Fruit fly (Drosophila melanogaster) S2 (cell line): ENCODE data around the gene CG40485.

Experiments
- CG8478 ChIP-seq: fragments of >200 bp; optimal IDR thresholded peaks from 2 replicates; lab custom pipeline; 2018
- CTCF ChIP-seq, 2 experiments: fragments of >200 bp; optimal IDR thresholded peaks; 2 replicates each; lab custom pipeline; 2018

Gene CG40485

dm6 chrX:22962260-22962659 lies at the start of gene CG40485:
CG40485 (minus strand) TSS chrX:22962360.
- TF ChIP-seq CTCF (optimal IDR thresholded peaks at IDR 0.05; lab: Kevin White, UChicago), result no peak
- TF ChIP-seq CG8478 (lab: Kevin White, UChicago), result no peak

- TF ChIP-seq CTCF (optimal IDR thresholded peaks at IDR 0.05; lab: Kevin White, UChicago), result no peak
- no peak for TF ChIP-seq CG8478 (lab: Kevin White, UChicago)
Measured at dm6 chrX:23011859-23012258, 49.7 kb upstream of the CG40485 start.

dm6 chrX:23011203-23011602 lies 49.0 kb upstream of the CG40485 start, which contains the start of gene FucTC:
FucTC (minus strand) TSS chrX:23011303.
- no peak for TF ChIP-seq CG8478 (lab: Kevin White, UChicago)
- TF ChIP-seq CTCF (optimal IDR thresholded peaks at IDR 0.05; lab: Kevin White, UChicago), result no peak

dm6 chrX:23010651-23011050 lies 48.5 kb upstream of the CG40485 start:
- TF ChIP-seq CG8478 (lab: Kevin White, UChicago) (no peak), CTCF (optimal IDR thresholded peaks at IDR 0.05; lab: Kevin White, UChicago) (no peak)

- TF ChIP-seq CG8478 (lab: Kevin White, UChicago) (no peak), CTCF (optimal IDR thresholded peaks at IDR 0.05; lab: Kevin White, UChicago) (no peak)
Measured at dm6 chrX:23007399-23007798, 45.2 kb upstream of the CG40485 start.

DNA sequence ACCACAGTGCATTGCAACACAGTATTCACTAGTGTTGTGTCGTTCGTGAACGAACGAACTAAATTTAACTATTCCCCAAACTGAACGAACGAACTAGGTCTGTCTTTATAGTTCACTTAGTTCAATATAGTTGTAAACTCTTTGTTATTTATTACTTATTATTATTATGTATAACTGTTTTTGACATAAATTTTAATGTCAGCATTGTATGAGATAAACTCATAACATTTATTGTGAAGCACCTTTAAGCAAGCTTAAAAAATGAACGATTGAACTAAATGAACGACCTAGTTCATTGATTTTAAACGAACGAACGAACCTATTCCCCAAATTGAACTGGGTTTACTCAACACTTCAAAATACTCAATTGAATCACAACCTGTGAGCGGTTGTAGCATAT lies 44.8 kb upstream of the CG40485 start:
- TF ChIP-seq CG8478 (lab: Kevin White, UChicago), result no peak
- no peak for TF ChIP-seq CTCF (optimal IDR thresholded peaks at IDR 0.05; lab: Kevin White, UChicago)

- no peak for TF ChIP-seq CG8478 (lab: Kevin White, UChicago)
- no peak for TF ChIP-seq CTCF (optimal IDR thresholded peaks at IDR 0.05; lab: Kevin White, UChicago)
Measured at dm6 chrX:23004598-23005469, 42.7 kb upstream of the CG40485 start, which contains the start of the genes stnA and stnB. stnA (minus strand) TSS chrX:23004648. stnB (minus strand) TSS chrX:23004648.

dm6 chrX:22981508-22981907 lies 19.3 kb upstream of the CG40485 start:
- TF ChIP-seq CG8478 (lab: Kevin White, UChicago), result no peak

DNA sequence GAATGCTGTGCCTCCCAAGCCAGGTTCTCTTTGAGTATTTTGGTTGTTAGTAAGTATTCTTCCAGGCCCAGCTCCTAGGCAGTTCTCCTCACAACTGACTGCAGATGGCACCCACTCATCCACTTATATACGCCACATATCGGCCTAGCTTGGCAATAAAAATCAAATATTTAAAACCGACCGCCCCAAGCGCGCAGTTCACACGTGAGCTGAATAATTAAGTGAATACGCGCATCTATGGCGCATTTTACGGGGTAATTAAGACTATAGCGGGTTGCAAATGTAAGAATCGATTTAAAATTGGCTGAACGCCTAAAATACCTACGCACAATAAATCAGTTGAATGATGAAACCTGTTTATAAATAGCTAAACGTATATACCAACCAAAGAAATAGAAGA lies 2.2 kb downstream of the CG40485 start, which contains the start of gene CG40486:
Gene CG40486 (minus strand): TSS at position 101 of the 400 bp plus-strand sequence.
- no peak for TF ChIP-seq CG8478 (lab: Kevin White, UChicago)

dm6 chrX:22945021-22945420 lies 17.1 kb downstream of the CG40485 start, which contains the start of gene Cnep1r1:
Cnep1r1 (plus strand) TSS chrX:22945321.
- no peak for TF ChIP-seq CTCF (optimal IDR thresholded peaks at IDR 0.05; lab: Kevin White, UChicago)
- TF ChIP-seq CG8478 (lab: Kevin White, UChicago), result no peak

DNA sequence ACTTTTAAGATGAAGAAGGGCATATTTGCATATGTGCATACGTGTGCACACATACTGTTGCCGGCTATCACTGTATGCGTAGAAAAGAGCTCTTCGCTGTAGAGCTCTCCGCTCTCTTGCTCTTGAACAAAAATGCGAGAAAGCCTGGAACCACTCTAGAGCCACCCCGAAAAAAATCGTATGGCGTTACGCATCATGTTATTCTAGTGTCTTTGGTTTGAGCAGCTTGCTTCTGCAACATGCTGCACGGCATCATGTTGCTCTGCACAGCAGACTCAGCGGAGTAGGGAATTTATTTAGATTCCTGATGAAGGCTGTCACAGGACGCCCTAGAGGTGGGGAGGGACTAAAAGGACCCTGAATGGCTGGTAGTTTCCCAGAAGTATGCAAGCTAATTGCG lies 44.3 kb downstream of the CG40485 start:
- TF ChIP-seq CTCF (optimal IDR thresholded peaks at IDR 0.05; lab: Kevin White, UChicago) (no peak), CG8478 (lab: Kevin White, UChicago) (no peak)
